Worm (Caenorhabditis elegans): Measurements from ENCODE around the gene Y59C2A.2.

DNA sequence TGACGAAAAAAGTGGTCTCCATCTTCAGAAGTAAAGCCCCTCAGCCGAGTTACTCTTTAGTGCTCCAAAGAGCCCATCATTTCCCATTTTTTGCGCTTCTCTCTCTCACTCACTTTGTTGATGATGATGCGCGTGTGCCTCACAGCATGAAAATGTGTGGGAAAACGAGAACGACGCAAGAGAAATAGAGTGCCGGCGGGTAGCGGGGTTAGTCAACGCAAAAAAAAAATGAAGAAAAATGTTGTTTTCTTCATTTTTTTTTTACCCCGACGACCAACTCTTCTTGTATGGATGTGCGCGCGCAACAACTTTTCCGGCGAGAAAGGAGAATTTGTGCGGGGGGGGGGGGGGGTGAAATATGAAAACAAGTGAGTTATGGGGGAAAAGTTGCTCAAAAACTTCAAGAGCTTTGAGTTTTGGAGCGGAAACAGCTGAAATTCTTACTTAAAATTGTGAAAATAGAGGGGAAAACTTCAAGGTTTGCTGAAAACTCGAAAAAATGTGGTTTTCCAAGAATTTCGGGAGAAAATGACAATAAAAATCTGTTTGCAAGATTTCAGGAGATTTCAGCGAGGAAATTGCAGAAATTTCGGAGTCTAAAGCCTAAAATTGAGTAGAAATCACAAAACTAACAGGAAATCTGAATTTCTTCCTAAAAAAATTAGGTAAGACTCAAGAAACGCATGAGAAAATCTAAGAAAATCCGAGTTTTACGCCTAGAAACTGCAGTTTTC, 6.2 kb downstream of the Y59C2A.2 start, which contains the start of gene C33C12.1:
- TF ChIP-seq nhr-28 (tag; optimal IDR thresholded peaks at IDR 0.05): no peak
- peak; percentile 38 for TF ChIP-seq ces-1 (GFP tag; optimal IDR thresholded peaks at IDR 0.05)
- TF ChIP-seq sem-2 (GFP tag; optimal IDR thresholded peaks at IDR 0.05): no peak
- no peak for TF ChIP-seq zip-8 (tag; optimal IDR thresholded peaks at IDR 0.05)
- no peak for TF ChIP-seq unc-39 (tag; optimal IDR thresholded peaks at IDR 0.05)
- no peak for TF ChIP-seq unc-62 (GFP tag; optimal IDR thresholded peaks at IDR 0.05)
- TF ChIP-seq nhr-76 (tag; optimal IDR thresholded peaks at IDR 0.05): no peak

All from whole organism, mixed stage, embryonic.